Fruit fly (Drosophila melanogaster) whole organism, wandering third instar larva: Measurements from ENCODE around the gene CdGAPr.
A peak's percentile ranks its signal among the peaks of the same experiment; 100 is the strongest.

Source experiments
- Abd-B ChIP-seq: fragments of >200 bp; optimal IDR thresholded peaks from 2 replicates; lab custom pipeline; 2017; ENCODE audit warnings: missing biosample characterization, missing genetic modification characterization
- CG32264 ChIP-seq: fragments of 200-800 bp; sonication (Bioruptor generic); optimal IDR thresholded peaks from 2 replicates; lab custom pipeline; 2016; ENCODE audit warnings: missing biosample characterization, missing genetic modification characterization
- CG9705 ChIP-seq: fragments of 200-800 bp; sonication (Bioruptor generic); optimal IDR thresholded peaks from 2 replicates; lab custom pipeline; 2018; ENCODE audit warnings: missing biosample characterization, mild to moderate bottlenecking, missing genetic modification characterization
- CrebA ChIP-seq: fragments of 200-800 bp; sonication (Bioruptor generic); optimal IDR thresholded peaks from 2 replicates; lab custom pipeline; 2016; ENCODE audit warnings: missing biosample characterization, mild to moderate bottlenecking, missing genetic modification characterization, borderline replicate concordance
- Dfd ChIP-seq: fragments of >200 bp; optimal IDR thresholded peaks from 2 replicates; lab custom pipeline; 2017; ENCODE audit warnings: missing biosample characterization, missing genetic modification characterization
- Dif ChIP-seq: fragments of 200-275, 200-300 bp; sonication (Bioruptor generic); optimal IDR thresholded peaks from 2 replicates; lab custom pipeline; 2018; ENCODE audit warnings: missing biosample characterization, missing genetic modification characterization; ENCODE audit not compliant: partially characterized antibody
- GATAd ChIP-seq: sonication (Bioruptor generic); optimal IDR thresholded peaks from 2 replicates; lab custom pipeline; 2016; ENCODE audit warnings: missing biosample characterization, missing genetic modification characterization
- HLH106 ChIP-seq: fragments of 200-800 bp; optimal IDR thresholded peaks from 3 replicates; lab custom pipeline; 2019; ENCODE audit warnings: missing biosample characterization, mild to moderate bottlenecking, missing genetic modification characterization, moderate library complexity
- Hnf4 ChIP-seq: fragments of 200-800 bp; sonication (Bioruptor generic); optimal IDR thresholded peaks from 2 replicates; lab custom pipeline; 2016; ENCODE audit warnings: missing biosample characterization, mild to moderate bottlenecking, missing genetic modification characterization
- Hr83 ChIP-seq: fragments of 200-300 bp; sonication (Bioruptor generic); optimal IDR thresholded peaks from 2 replicates; lab custom pipeline; 2016; ENCODE audit warnings: missing biosample characterization, mild to moderate bottlenecking, missing genetic modification characterization, moderate library complexity; ENCODE audit not compliant: poor library complexity, severe bottlenecking
- Jra ChIP-seq: sonication (Bioruptor generic); optimal IDR thresholded peaks from 2 replicates; lab custom pipeline; 2016; ENCODE audit warnings: missing biosample characterization, missing genetic modification characterization
- Mio ChIP-seq: sonication (Bioruptor generic); optimal IDR thresholded peaks from 2 replicates; lab custom pipeline; 2016; ENCODE audit warnings: missing biosample characterization, missing genetic modification characterization
- Myc ChIP-seq: fragments of >200 bp; optimal IDR thresholded peaks from 2 replicates; lab custom pipeline; 2017
- N ChIP-seq: fragments of >200 bp; optimal IDR thresholded peaks from 2 replicates; lab custom pipeline; 2018; ENCODE audit warnings: missing biosample characterization, missing external identifiers, missing genetic modification characterization
- OdsH ChIP-seq: fragments of 200-800 bp; sonication (Bioruptor generic); optimal IDR thresholded peaks from 2 replicates; lab custom pipeline; 2016; ENCODE audit warnings: missing biosample characterization, mild to moderate bottlenecking, missing genetic modification characterization
- Rel ChIP-seq, 2 experiments: fragments of 200-800 bp; sonication (Bioruptor generic) in 1 of 2; optimal IDR thresholded peaks; 2 replicates in 1 of 2; 3 replicates in 1 of 2; lab custom pipeline; 2016 to 2019; ENCODE audit warnings: mild to moderate bottlenecking in 2 of 2, missing biosample characterization in 2 of 2, missing genetic modification characterization in 2 of 2, moderate library complexity in 1 of 2
- Sp1 ChIP-seq: fragments of 200-800 bp; sonication (Bioruptor generic); optimal IDR thresholded peaks from 3 replicates; lab custom pipeline; 2019; ENCODE audit warnings: missing biosample characterization, mild to moderate bottlenecking, missing genetic modification characterization, moderate library complexity
- br ChIP-seq: fragments of 200-800 bp; sonication (Bioruptor generic); optimal IDR thresholded peaks from 2 replicates; lab custom pipeline; 2016; ENCODE audit warnings: missing biosample characterization, missing genetic modification characterization
- brk ChIP-seq: fragments of 200-800 bp; sonication (Bioruptor generic); optimal IDR thresholded peaks from 2 replicates; lab custom pipeline; 2016; ENCODE audit warnings: missing biosample characterization, mild to moderate bottlenecking, missing genetic modification characterization
- dmrt93B ChIP-seq: fragments of 200-800 bp; sonication (Bioruptor generic); optimal IDR thresholded peaks from 2 replicates; lab custom pipeline; 2018; ENCODE audit warnings: missing biosample characterization, mild to moderate bottlenecking, missing genetic modification characterization
- ey ChIP-seq: fragments of 200-800 bp; sonication (Bioruptor generic); optimal IDR thresholded peaks from 2 replicates; lab custom pipeline; 2016; ENCODE audit warnings: missing biosample characterization, missing genetic modification characterization
- foxo ChIP-seq, 2 experiments: fragments of 200-800 bp; sonication (Bioruptor generic); optimal IDR thresholded peaks; 2 replicates in 1 of 2; 3 replicates in 1 of 2; lab custom pipeline; 2016 to 2017; ENCODE audit warnings: missing biosample characterization in 2 of 2, missing genetic modification characterization in 2 of 2
- fru ChIP-seq: fragments of 200-800 bp; sonication (Bioruptor generic); optimal IDR thresholded peaks from 3 replicates; lab custom pipeline; 2016; ENCODE audit warnings: missing biosample characterization, mild to moderate bottlenecking, missing genetic modification characterization
- h ChIP-seq: fragments of 200-800 bp; sonication (Bioruptor generic); optimal IDR thresholded peaks from 3 replicates; lab custom pipeline; 2016; ENCODE audit warnings: missing biosample characterization, mild to moderate bottlenecking, missing genetic modification characterization
- jim ChIP-seq: fragments of 175-275, 200-325 bp; sonication (Bioruptor generic); optimal IDR thresholded peaks from 2 replicates; lab custom pipeline; 2016; ENCODE audit warnings: missing biosample characterization, mild to moderate bottlenecking, missing genetic modification characterization
- lola ChIP-seq: fragments of >200 bp; optimal IDR thresholded peaks from 2 replicates; lab custom pipeline; 2017; ENCODE audit warnings: missing biosample characterization, missing genetic modification characterization
- psq ChIP-seq: fragments of 200-800 bp; sonication (Bioruptor generic); optimal IDR thresholded peaks from 3 replicates; lab custom pipeline; 2017; ENCODE audit warnings: missing biosample characterization, mild to moderate bottlenecking, missing genetic modification characterization, moderate library complexity
- rgr ChIP-seq: fragments of 200-800 bp; sonication (Bioruptor generic); optimal IDR thresholded peaks from 3 replicates; lab custom pipeline; 2016; ENCODE audit warnings: missing biosample characterization, mild to moderate bottlenecking, missing genetic modification characterization
- sv ChIP-seq: fragments of 200-800 bp; sonication (Bioruptor generic); optimal IDR thresholded peaks from 3 replicates; lab custom pipeline; 2016; ENCODE audit warnings: missing biosample characterization, missing genetic modification characterization
- usp ChIP-seq: fragments of >200 bp; optimal IDR thresholded peaks from 2 replicates; lab custom pipeline; 2017; ENCODE audit warnings: missing biosample characterization, missing genetic modification characterization
- woc ChIP-seq: sonication (Bioruptor generic); optimal IDR thresholded peaks from 2 replicates; lab custom pipeline; 2016; ENCODE audit warnings: missing biosample characterization, mild to moderate bottlenecking, missing genetic modification characterization

Gene CdGAPr

DNA sequence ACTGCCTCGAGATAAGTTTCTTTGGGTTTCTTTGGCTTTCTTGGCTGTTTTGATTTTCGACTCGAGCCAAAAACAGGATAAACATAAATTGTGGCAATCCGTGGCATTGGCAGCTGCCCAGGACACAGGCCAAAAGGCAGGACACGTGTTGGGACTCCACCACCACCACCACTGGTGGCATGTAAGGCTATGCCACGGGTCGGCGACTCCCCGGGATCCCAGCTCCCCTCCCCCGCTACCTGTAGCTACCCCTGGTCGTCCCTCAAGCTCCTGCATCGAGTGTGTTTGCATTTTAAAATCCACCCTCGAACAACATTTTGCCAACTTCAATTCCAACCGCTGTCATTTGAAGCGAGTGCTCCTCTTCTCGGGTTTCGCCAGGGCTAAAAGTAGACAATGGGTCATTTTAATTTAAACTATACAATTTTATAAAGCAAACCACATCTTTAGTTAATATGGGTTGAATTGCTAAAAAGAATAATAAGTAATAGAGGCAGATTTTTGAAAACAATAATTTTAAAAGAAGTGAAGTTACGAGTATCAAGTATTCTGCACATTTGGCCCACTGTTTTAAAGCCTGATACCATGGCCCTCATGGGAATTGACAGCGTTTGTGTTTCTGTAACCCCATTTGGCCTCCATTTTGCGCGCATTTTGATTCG is 10.4 kb upstream of the CdGAPr start:
- TF ChIP-seq h (GFP tag; lab: Kevin White, UChicago) (peak; percentile 5), foxo (GFP tag; optimal IDR thresholded peaks at IDR 0.05; lab: Kevin White, UChicago) (peak in 1 of 2 experiments; percentile 34), CrebA (GFP tag; lab: Kevin White, UChicago) (no peak), ey (GFP tag; lab: Kevin White, UChicago) (peak; percentile 33), woc (GFP tag; lab: Kevin White, UChicago) (no peak), jim (GFP tag; lab: Kevin White, UChicago) (no peak), Hnf4 (GFP tag; lab: Kevin White, UChicago) (peak; percentile 17), Dif (no peak), GATAd (GFP tag; lab: Kevin White, UChicago) (no peak), lola (GFP tag; lab: Kevin White, UChicago) (no peak), psq (GFP tag; lab: Kevin White, UChicago) (no peak), OdsH (GFP tag; lab: Kevin White, UChicago) (peak; percentile 35), Hr83 (GFP tag; lab: Kevin White, UChicago) (no peak), HLH106 (tag; lab: Kevin White, UChicago) (no peak), Mio (GFP tag; lab: Kevin White, UChicago) (no peak), fru (peak; percentile 34), dmrt93B (GFP tag; lab: Kevin White, UChicago) (no peak), rgr (GFP tag; lab: Kevin White, UChicago) (peak; percentile 24)

DNA sequence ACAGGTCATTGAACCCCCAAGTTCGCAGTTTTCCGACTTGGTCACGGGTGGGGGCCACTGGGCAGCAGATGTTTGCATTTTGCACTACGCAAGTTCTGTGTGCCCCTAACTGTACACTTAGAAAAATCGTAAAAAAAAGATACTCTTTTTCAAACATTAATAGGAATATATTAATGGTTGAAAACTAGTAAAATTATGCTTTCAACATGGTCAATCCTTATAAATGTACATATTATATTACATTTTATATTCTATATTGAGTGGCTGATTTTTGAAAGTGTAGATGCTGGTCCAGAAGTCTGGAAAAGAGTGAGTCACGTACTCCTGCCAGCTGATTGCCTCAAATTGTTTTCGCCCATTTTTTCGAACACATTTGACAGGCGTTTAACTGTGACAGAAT is 9.0 kb upstream of the CdGAPr start:
- TF ChIP-seq Mio (GFP tag; lab: Kevin White, UChicago) (no peak), GATAd (GFP tag; lab: Kevin White, UChicago) (no peak), usp (no peak), Abd-B (GFP tag; lab: Kevin White, UChicago) (no peak), Hnf4 (GFP tag; lab: Kevin White, UChicago) (no peak), Jra (GFP tag; lab: Kevin White, UChicago) (no peak), sv (GFP tag; lab: Kevin White, UChicago) (no peak), Dfd (GFP tag; lab: Kevin White, UChicago) (no peak), HLH106 (tag; lab: Kevin White, UChicago) (no peak), br (GFP tag; lab: Kevin White, UChicago) (no peak), Hr83 (GFP tag; lab: Kevin White, UChicago) (no peak), woc (GFP tag; lab: Kevin White, UChicago) (no peak)

DNA sequence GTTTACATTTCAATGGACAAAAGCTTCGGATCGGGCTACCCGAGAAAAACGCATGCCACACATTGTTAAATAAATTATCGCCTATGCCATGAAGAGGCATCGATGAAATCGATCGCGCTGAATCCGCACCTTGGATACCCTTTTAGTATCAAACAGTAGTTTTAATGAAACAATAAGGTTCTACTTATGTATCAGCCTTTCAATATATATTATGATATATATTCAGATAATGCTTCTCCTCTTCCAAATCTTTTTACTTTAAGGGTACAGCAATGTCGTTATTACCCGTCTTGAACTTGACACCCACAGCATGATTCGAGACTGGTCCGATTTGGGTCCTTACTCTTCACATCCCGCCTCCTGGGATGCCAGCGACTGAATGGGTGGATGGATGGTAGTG is 8.3 kb upstream of the CdGAPr start:
- TF ChIP-seq Abd-B (GFP tag; lab: Kevin White, UChicago): no peak
- TF ChIP-seq usp: no peak
- TF ChIP-seq HLH106 (tag; lab: Kevin White, UChicago): peak; percentile 38
- TF ChIP-seq Sp1 (GFP tag; lab: Kevin White, UChicago): peak; percentile 5
- no peak for TF ChIP-seq CG9705 (GFP tag; lab: Kevin White, UChicago)
- peak; percentile 23 for TF ChIP-seq OdsH (GFP tag; lab: Kevin White, UChicago)
- TF ChIP-seq brk: no peak
- TF ChIP-seq br (GFP tag; lab: Kevin White, UChicago): no peak
- TF ChIP-seq jim (GFP tag; lab: Kevin White, UChicago): no peak
- TF ChIP-seq lola (GFP tag; lab: Kevin White, UChicago): no peak
- no peak for TF ChIP-seq dmrt93B (GFP tag; lab: Kevin White, UChicago)
- TF ChIP-seq CG32264 (GFP tag; lab: Kevin White, UChicago): no peak
- TF ChIP-seq Dfd (GFP tag; lab: Kevin White, UChicago): no peak
- peak; percentile 21 for TF ChIP-seq fru
- TF ChIP-seq Jra (GFP tag; lab: Kevin White, UChicago): no peak
- TF ChIP-seq foxo (GFP tag; optimal IDR thresholded peaks at IDR 0.05; lab: Kevin White, UChicago): peak in 1 of 2 experiments; percentile 28
- no peak for TF ChIP-seq ey (GFP tag; lab: Kevin White, UChicago)
- no peak for TF ChIP-seq N
- TF ChIP-seq sv (GFP tag; lab: Kevin White, UChicago): no peak
- TF ChIP-seq psq (GFP tag; lab: Kevin White, UChicago): no peak
- no peak for TF ChIP-seq GATAd (GFP tag; lab: Kevin White, UChicago)
- TF ChIP-seq Myc (lab: Kevin White, UChicago): no peak
- TF ChIP-seq h (GFP tag; lab: Kevin White, UChicago): peak; percentile 23
- peak; percentile 22 for TF ChIP-seq woc (GFP tag; lab: Kevin White, UChicago)
- no peak for TF ChIP-seq Rel (GFP tag; optimal IDR thresholded peaks at IDR 0.05; lab: Kevin White, UChicago)
- no peak for TF ChIP-seq Rel (tag; optimal IDR thresholded peaks at IDR 0.05; lab: Kevin White, UChicago)
